Worm (Caenorhabditis elegans): ENCODE data around the gene K07E3.9.

- TF ChIP-seq him-1 (tag; optimal IDR thresholded peaks at IDR 0.05), result no peak
- peak; percentile 48 for TF ChIP-seq W03F9.2 (tag; optimal IDR thresholded peaks at IDR 0.05)
- no peak for TF ChIP-seq dao-5 (tag; optimal IDR thresholded peaks at IDR 0.05)
Observed at ce11 chrX:8136276-8136891, 28.4 kb downstream of the K07E3.9 start, which contains the start of gene C02B8.6.

Measured in whole organism, L4/young adult.